Worm (Caenorhabditis elegans) whole organism, late embryonic: ENCODE data around the gene F55E10.1.

Experiments used
- C08G9.2 ChIP-seq: sonication (generic microtip); optimal IDR thresholded peaks from 2 replicates; lab custom pipeline; 2016; ENCODE audit warnings: mild to moderate bottlenecking, missing genetic modification characterization, moderate library complexity, missing compliant biosample characterization
- C38D4.7 ChIP-seq: fragments of 200-800 bp; sonication (Bioruptor generic); optimal IDR thresholded peaks from 2 replicates; lab custom pipeline; 2018; ENCODE audit warnings: mild to moderate bottlenecking, missing genetic modification characterization, moderate library complexity, missing compliant biosample characterization
- F13H6.1 ChIP-seq: sonication (generic microtip); optimal IDR thresholded peaks from 2 replicates; lab custom pipeline; 2016; ENCODE audit warnings: missing genetic modification characterization, missing compliant biosample characterization
- T23F11.4 ChIP-seq: fragments of 200-800 bp; sonication (Bioruptor generic); optimal IDR thresholded peaks from 2 replicates; lab custom pipeline; 2018; ENCODE audit warnings: mild to moderate bottlenecking, missing genetic modification characterization, missing compliant biosample characterization
- ama-1 ChIP-seq: fragments of 150-350 bp; optimal IDR thresholded peaks from 2 replicates; lab custom pipeline; 2014
- ceh-14 ChIP-seq: sonication (generic microtip); optimal IDR thresholded peaks from 2 replicates; lab custom pipeline; 2016; ENCODE audit warnings: missing genotype, missing genetic modification characterization, missing compliant biosample characterization
- ceh-18 ChIP-seq: sonication (generic microtip); optimal IDR thresholded peaks from 2 replicates; lab custom pipeline; 2016; ENCODE audit warnings: missing genetic modification characterization, missing compliant biosample characterization
- ceh-2 ChIP-seq: sonication (generic microtip); optimal IDR thresholded peaks from 2 replicates; lab custom pipeline; 2016; ENCODE audit warnings: missing genotype, missing genetic modification characterization, missing compliant biosample characterization
- ceh-24 ChIP-seq: sonication (generic microtip); optimal IDR thresholded peaks from 2 replicates; lab custom pipeline; 2016; ENCODE audit warnings: mild to moderate bottlenecking, missing genetic modification characterization, missing compliant biosample characterization
- ceh-30 ChIP-seq: fragments of 150-350 bp; optimal IDR thresholded peaks from 2 replicates; lab custom pipeline; 2014; ENCODE audit warnings: missing biosample characterization, missing genetic modification characterization
- ceh-31 ChIP-seq: sonication (generic microtip); optimal IDR thresholded peaks from 2 replicates; lab custom pipeline; 2016; ENCODE audit warnings: missing genetic modification characterization, missing compliant biosample characterization
- ceh-34 ChIP-seq: sonication (generic microtip); optimal IDR thresholded peaks from 2 replicates; lab custom pipeline; 2016; ENCODE audit warnings: mild to moderate bottlenecking, missing genetic modification characterization, missing compliant biosample characterization
- ceh-45 ChIP-seq: fragments of 200-800 bp; sonication (Bioruptor generic); IDR thresholded peaks from 2 replicates; pipeline ENCODE4 v1.3.6; 2022; ENCODE audit warnings: missing genetic modification reagents, missing genetic modification characterization, missing compliant biosample characterization
- che-1 ChIP-seq: sonication (generic microtip); optimal IDR thresholded peaks from 2 replicates; lab custom pipeline; 2016; ENCODE audit warnings: mild to moderate bottlenecking, missing genetic modification characterization, missing compliant biosample characterization
- dmd-4 ChIP-seq: sonication (generic microtip); optimal IDR thresholded peaks from 2 replicates; lab custom pipeline; 2016; ENCODE audit warnings: borderline replicate concordance, missing genetic modification characterization, missing compliant biosample characterization
- elt-2 ChIP-seq: sonication (generic microtip); optimal IDR thresholded peaks from 2 replicates; lab custom pipeline; 2016; ENCODE audit warnings: missing genetic modification reagents, missing genetic modification characterization, missing compliant biosample characterization
- elt-4 ChIP-seq: sonication (generic microtip); optimal IDR thresholded peaks from 2 replicates; lab custom pipeline; 2016; ENCODE audit warnings: missing genetic modification characterization, missing compliant biosample characterization
- ets-4 ChIP-seq: sonication (generic microtip); optimal IDR thresholded peaks from 2 replicates; lab custom pipeline; 2016; ENCODE audit warnings: missing genetic modification characterization, missing compliant biosample characterization
- fkh-10 ChIP-seq: fragments of 150-350 bp; optimal IDR thresholded peaks from 2 replicates; lab custom pipeline; 2014; ENCODE audit warnings: missing biosample characterization, missing genetic modification reagents, missing genetic modification characterization
- fkh-6 ChIP-seq: sonication (generic microtip); optimal IDR thresholded peaks from 2 replicates; lab custom pipeline; 2016; ENCODE audit warnings: missing genetic modification characterization, missing compliant biosample characterization
- gmeb-2 ChIP-seq: sonication (generic microtip); optimal IDR thresholded peaks from 2 replicates; lab custom pipeline; 2016; ENCODE audit warnings: missing genetic modification characterization, inconsistent platforms, missing compliant biosample characterization
- hlh-13 ChIP-seq: fragments of 200-800 bp; sonication (Bioruptor generic); optimal IDR thresholded peaks from 2 replicates; lab custom pipeline; 2018; ENCODE audit warnings: mild to moderate bottlenecking, missing genetic modification characterization, missing compliant biosample characterization
- hlh-6 ChIP-seq: sonication (generic microtip); optimal IDR thresholded peaks from 2 replicates; lab custom pipeline; 2016; ENCODE audit warnings: missing genotype, missing genetic modification characterization, missing compliant biosample characterization
- hlh-8 ChIP-seq: sonication (generic microtip); optimal IDR thresholded peaks from 2 replicates; lab custom pipeline; 2016; ENCODE audit warnings: missing genotype, missing genetic modification characterization, missing compliant biosample characterization
- lin-11 ChIP-seq: fragments of 200-800 bp; sonication (Bioruptor generic); optimal IDR thresholded peaks from 2 replicates; lab custom pipeline; 2018; ENCODE audit warnings: mild to moderate bottlenecking, missing genetic modification characterization, missing compliant biosample characterization
- madf-2 ChIP-seq: sonication (generic microtip); optimal IDR thresholded peaks from 2 replicates; lab custom pipeline; 2017; ENCODE audit warnings: missing genetic modification characterization, missing compliant biosample characterization
- mec-3 ChIP-seq: sonication (generic microtip); optimal IDR thresholded peaks from 2 replicates; lab custom pipeline; 2016; ENCODE audit warnings: borderline replicate concordance, missing genetic modification characterization, missing compliant biosample characterization
- nhr-232 ChIP-seq: sonication (generic microtip); optimal IDR thresholded peaks from 2 replicates; lab custom pipeline; 2016; ENCODE audit warnings: missing genetic modification characterization, missing compliant biosample characterization
- npax-4 ChIP-seq: sonication (generic microtip); optimal IDR thresholded peaks from 2 replicates; lab custom pipeline; 2016; ENCODE audit warnings: missing genetic modification characterization, missing compliant biosample characterization
- pag-3 ChIP-seq: sonication (generic microtip); optimal IDR thresholded peaks from 2 replicates; lab custom pipeline; 2016; ENCODE audit warnings: missing compliant biosample characterization, missing genetic modification characterization, borderline replicate concordance
- pat-9 ChIP-seq: fragments of 200-800 bp; sonication (Bioruptor generic); optimal IDR thresholded peaks from 2 replicates; lab custom pipeline; 2018; ENCODE audit warnings: mild to moderate bottlenecking, missing genetic modification characterization, moderate library complexity, missing compliant biosample characterization
- pax-1 ChIP-seq: fragments of 150-350 bp; optimal IDR thresholded peaks from 2 replicates; lab custom pipeline; 2014; ENCODE audit warnings: missing biosample characterization, missing genetic modification characterization
- pha-2 ChIP-seq: sonication (generic microtip); optimal IDR thresholded peaks from 2 replicates; lab custom pipeline; 2017; ENCODE audit warnings: mild to moderate bottlenecking, missing genetic modification characterization, missing compliant biosample characterization
- pqm-1 ChIP-seq: sonication (generic microtip); optimal IDR thresholded peaks from 2 replicates; lab custom pipeline; 2016; ENCODE audit warnings: missing genetic modification characterization, missing compliant biosample characterization
- ref-2 ChIP-seq: sonication (generic microtip); optimal IDR thresholded peaks from 2 replicates; lab custom pipeline; 2016; ENCODE audit warnings: missing genetic modification characterization, missing compliant biosample characterization
- sdc-2 ChIP-seq: sonication (generic microtip); optimal IDR thresholded peaks from 2 replicates; lab custom pipeline; 2016; ENCODE audit warnings: missing genotype, missing genetic modification characterization, missing compliant biosample characterization
- sox-2 ChIP-seq: fragments of 200-800 bp; sonication (Bioruptor generic); IDR thresholded peaks from 2 replicates; pipeline ENCODE4 v1.3.6; 2022; ENCODE audit warnings: missing genetic modification reagents, missing genetic modification characterization, missing compliant biosample characterization
- sox-4 ChIP-seq: sonication (generic microtip); optimal IDR thresholded peaks from 2 replicates; lab custom pipeline; 2017; ENCODE audit warnings: mild to moderate bottlenecking, missing genetic modification characterization, inconsistent platforms, missing compliant biosample characterization
- tbx-2 ChIP-seq: sonication (generic microtip); optimal IDR thresholded peaks from 2 replicates; lab custom pipeline; 2016; ENCODE audit warnings: missing genetic modification characterization, missing compliant biosample characterization
- tbx-7 ChIP-seq: sonication (generic microtip); optimal IDR thresholded peaks from 2 replicates; lab custom pipeline; 2016; ENCODE audit warnings: missing genotype, missing genetic modification characterization, missing compliant biosample characterization
- unc-42 ChIP-seq: sonication (generic microtip); optimal IDR thresholded peaks from 2 replicates; lab custom pipeline; 2016; ENCODE audit warnings: missing genotype, missing genetic modification characterization, missing compliant biosample characterization
- unc-55 ChIP-seq: sonication (generic microtip); optimal IDR thresholded peaks from 2 replicates; lab custom pipeline; 2017; ENCODE audit warnings: missing biosample characterization, missing genetic modification reagents, missing genetic modification characterization
- ztf-16 ChIP-seq: sonication (generic microtip); optimal IDR thresholded peaks from 2 replicates; lab custom pipeline; 2017; ENCODE audit warnings: missing genetic modification characterization, missing compliant biosample characterization

F55E10.1 gene

ce11 chrX:8346248-8346647 lies 4.5 kb downstream of the F55E10.1 start, which contains the start of gene drd-5:
Gene drd-5 (minus strand): TSS chrX:8346348.
- TF ChIP-seq tbx-2 (no peak), hlh-13 (GFP tag; lab: Kevin White, UChicago) (no peak)

- no peak for TF ChIP-seq ceh-14 (tag; lab: Kevin White, UChicago)
- TF ChIP-seq pat-9: no peak
- no peak for TF ChIP-seq npax-4
- no peak for TF ChIP-seq C08G9.2
- no peak for TF ChIP-seq T23F11.4 (GFP tag; lab: Kevin White, UChicago)
- no peak for TF ChIP-seq ceh-30 (tag; lab: Kevin White, UChicago)
- no peak for TF ChIP-seq unc-55
- TF ChIP-seq sox-4 (tag; lab: Kevin White, UChicago): no peak
- TF ChIP-seq ama-1 (lab: Kevin White, UChicago): no peak
- no peak for TF ChIP-seq dmd-4
- TF ChIP-seq fkh-6 (tag; lab: Kevin White, UChicago): no peak
- no peak for TF ChIP-seq fkh-10 (GFP tag; lab: Kevin White, UChicago)
- TF ChIP-seq pag-3 (tag; lab: Kevin White, UChicago): no peak
- no peak for TF ChIP-seq elt-2 (tag; lab: Kevin White, UChicago)
Measured at ce11 chrX:8350984-8351383, 9.2 kb downstream of the F55E10.1 start, which contains the start of gene npr-28. Gene npr-28 (minus strand): TSS chrX:8351084.

ce11 chrX:8354284-8354784 lies 12.6 kb downstream of the F55E10.1 start:
- TF ChIP-seq elt-4 (tag; lab: Kevin White, UChicago) (no peak), hlh-13 (GFP tag; lab: Kevin White, UChicago) (no peak), lin-11 (tag; lab: Kevin White, UChicago) (no peak), F13H6.1 (tag; lab: Kevin White, UChicago) (no peak), ceh-45 (GFP tag; lab: Robert Waterston, UW) (no peak), unc-55 (no peak), sox-2 (GFP tag; lab: Robert Waterston, UW) (no peak), npax-4 (no peak), ceh-31 (tag; lab: Kevin White, UChicago) (no peak), sdc-2 (tag; lab: Kevin White, UChicago) (no peak), madf-2 (tag; lab: Kevin White, UChicago) (no peak), tbx-7 (tag; lab: Kevin White, UChicago) (no peak), C38D4.7 (GFP tag; lab: Kevin White, UChicago) (no peak), hlh-8 (tag; lab: Kevin White, UChicago) (no peak), nhr-232 (no peak), ets-4 (no peak)

- no peak for TF ChIP-seq lin-11 (tag; lab: Kevin White, UChicago)
- no peak for TF ChIP-seq sdc-2 (tag; lab: Kevin White, UChicago)
- TF ChIP-seq ceh-24: no peak
- no peak for TF ChIP-seq pha-2
- no peak for TF ChIP-seq mec-3 (tag; lab: Kevin White, UChicago)
- TF ChIP-seq hlh-13 (GFP tag; lab: Kevin White, UChicago): no peak
- no peak for TF ChIP-seq che-1 (tag; lab: Kevin White, UChicago)
- TF ChIP-seq unc-55: no peak
- TF ChIP-seq dmd-4: no peak
- no peak for TF ChIP-seq nhr-232
- no peak for TF ChIP-seq ceh-34 (tag; lab: Kevin White, UChicago)
- no peak for TF ChIP-seq ceh-31 (tag; lab: Kevin White, UChicago)
- TF ChIP-seq ceh-18: no peak
Measured at ce11 chrX:8355350-8355749, 13.6 kb downstream of the F55E10.1 start.

- no peak for TF ChIP-seq madf-2 (tag; lab: Kevin White, UChicago)
- no peak for TF ChIP-seq ceh-2 (tag; lab: Kevin White, UChicago)
- TF ChIP-seq fkh-6 (tag; lab: Kevin White, UChicago): no peak
- no peak for TF ChIP-seq gmeb-2 (tag; lab: Kevin White, UChicago)
- no peak for TF ChIP-seq npax-4
- no peak for TF ChIP-seq pax-1 (tag; lab: Kevin White, UChicago)
- no peak for TF ChIP-seq ceh-34 (tag; lab: Kevin White, UChicago)
- no peak for TF ChIP-seq elt-4 (tag; lab: Kevin White, UChicago)
- no peak for TF ChIP-seq unc-55
- TF ChIP-seq pag-3 (tag; lab: Kevin White, UChicago): no peak
- TF ChIP-seq sdc-2 (tag; lab: Kevin White, UChicago): no peak
- no peak for TF ChIP-seq hlh-6 (tag; lab: Kevin White, UChicago)
- no peak for TF ChIP-seq C08G9.2
- TF ChIP-seq pqm-1: no peak
- no peak for TF ChIP-seq mec-3 (tag; lab: Kevin White, UChicago)
- no peak for TF ChIP-seq sox-4 (tag; lab: Kevin White, UChicago)
- TF ChIP-seq ztf-16 (tag; lab: Kevin White, UChicago): no peak
- TF ChIP-seq pha-2: no peak
- TF ChIP-seq ref-2 (tag; lab: Kevin White, UChicago): no peak
- TF ChIP-seq unc-42 (tag; lab: Kevin White, UChicago): no peak
Measured at ce11 chrX:8356305-8356704, 14.5 kb downstream of the F55E10.1 start.
